Fruit fly (Drosophila melanogaster) whole organism, embryonic: ENCODE data around the gene Dlc90F.

ENCODE experiments used
- CG11093 ChIP-seq: fragments of 200-800 bp; sonication (Bioruptor generic); IDR thresholded peaks from 3 replicates; pipeline ENCODE4 v1.3.6; 2022; ENCODE audit warnings: missing biosample characterization, missing genetic modification characterization
- CG11695 ChIP-seq: fragments of 200-800 bp; sonication (Bioruptor generic); IDR thresholded peaks from 3 replicates; pipeline ENCODE4 v1.3.6; 2022; ENCODE audit warnings: missing biosample characterization, missing genetic modification characterization
- CG12391 ChIP-seq: fragments of 200-800 bp; sonication (Bioruptor generic); optimal IDR thresholded peaks from 3 replicates; lab custom pipeline; 2018; ENCODE audit warnings: missing biosample characterization, mild to moderate bottlenecking, missing genetic modification characterization, moderate library complexity
- CG14014 ChIP-seq: fragments of 200-800 bp; sonication (Bioruptor generic); IDR thresholded peaks from 2 replicates; pipeline ENCODE4 v1.3.6; 2022; ENCODE audit warnings: missing biosample characterization, missing genetic modification characterization
- CG15514 ChIP-seq: fragments of 200-800 bp; sonication (Bioruptor generic); optimal IDR thresholded peaks from 3 replicates; lab custom pipeline; 2017; ENCODE audit warnings: missing biosample characterization, missing genetic modification characterization, mild to moderate bottlenecking, moderate library complexity, missing genetic modification reagents
- CG1647 ChIP-seq: fragments of 200-800 bp; sonication (Bioruptor generic); optimal IDR thresholded peaks from 3 replicates; lab custom pipeline; 2016; ENCODE audit warnings: missing biosample characterization, missing genetic modification characterization
- CG18619 ChIP-seq: fragments of 200-800 bp; sonication (Bioruptor generic); optimal IDR thresholded peaks from 3 replicates; lab custom pipeline; 2017; ENCODE audit warnings: missing biosample characterization, mild to moderate bottlenecking, missing genetic modification characterization
- CG31224 ChIP-seq: fragments of 200-800 bp; sonication (Bioruptor generic); IDR thresholded peaks from 2 replicates; pipeline ENCODE4 v1.3.6; 2022; ENCODE audit warnings: missing biosample characterization, missing genetic modification characterization
- CG3163 ChIP-seq: fragments of 200-800 bp; sonication (Bioruptor generic); optimal IDR thresholded peaks from 3 replicates; lab custom pipeline; 2016; ENCODE audit warnings: missing biosample characterization, missing genetic modification characterization
- CG42726 ChIP-seq: fragments of 200-800 bp; sonication (Bioruptor generic); IDR thresholded peaks from 2 replicates; pipeline ENCODE4 v1.3.6; 2022; ENCODE audit warnings: missing biosample characterization, missing genetic modification characterization; ENCODE audit not compliant: partially characterized antibody
- CG4360 ChIP-seq: fragments of 200-800 bp; sonication (Bioruptor generic); IDR thresholded peaks from 2 replicates; pipeline ENCODE4 v1.3.6; 2022; ENCODE audit warnings: missing biosample characterization, missing genetic modification characterization
- CG4854 ChIP-seq: fragments of 200-800 bp; sonication (Bioruptor generic); optimal IDR thresholded peaks from 2 replicates; lab custom pipeline; 2016; ENCODE audit warnings: missing biosample characterization, missing genetic modification characterization, inconsistent platforms
- CG7786 ChIP-seq: fragments of 200-800 bp; sonication (Bioruptor generic); optimal IDR thresholded peaks from 2 replicates; lab custom pipeline; 2016; ENCODE audit warnings: missing biosample characterization, missing genetic modification characterization
- CG7839 ChIP-seq: fragments of 200-800 bp; sonication (Bioruptor generic); optimal IDR thresholded peaks from 3 replicates; lab custom pipeline; 2018; ENCODE audit warnings: missing biosample characterization, mild to moderate bottlenecking, missing genetic modification characterization, moderate library complexity
- CG8281 ChIP-seq: fragments of 200-800 bp; sonication (Bioruptor generic); optimal IDR thresholded peaks from 2 replicates; lab custom pipeline; 2018; ENCODE audit warnings: missing biosample characterization, mild to moderate bottlenecking, missing genetic modification characterization, moderate library complexity
- CG8290 ChIP-seq, 3 experiments: fragments of 200-800 bp; sonication (Bioruptor generic); optimal IDR thresholded peaks; 2 replicates each; lab custom pipeline; 2016 to 2019; ENCODE audit warnings: missing biosample characterization in 3 of 3, missing genetic modification characterization in 3 of 3, mild to moderate bottlenecking in 2 of 3, moderate library complexity in 1 of 3
- CG9817 ChIP-seq: fragments of 200-800 bp; sonication (Bioruptor generic); optimal IDR thresholded peaks from 2 replicates; lab custom pipeline; 2018; ENCODE audit warnings: missing biosample characterization, mild to moderate bottlenecking, missing genetic modification characterization, moderate library complexity
- Doc3 ChIP-seq: fragments of 200-800 bp; sonication (Bioruptor generic); IDR thresholded peaks from 3 replicates; pipeline ENCODE4 v1.3.6; 2022; ENCODE audit warnings: missing biosample characterization, missing genetic modification characterization; ENCODE audit not compliant: partially characterized antibody
- Hr39 ChIP-seq: fragments of >200 bp; optimal IDR thresholded peaks from 2 replicates; lab custom pipeline; 2017
- Med ChIP-seq: fragments of 200-800 bp; sonication (Bioruptor generic); peaks from one replicate; lab custom pipeline; 2016; ENCODE audit warnings: missing biosample characterization, missing genetic modification characterization, mild to moderate bottlenecking, inconsistent platforms, moderate library complexity
- NC2β ChIP-seq: fragments of 200-800 bp; sonication (Bioruptor generic); optimal IDR thresholded peaks from 2 replicates; lab custom pipeline; 2016; ENCODE audit warnings: missing biosample characterization, missing genetic modification characterization
- Tbp ChIP-seq: fragments of >200 bp; optimal IDR thresholded peaks from 2 replicates; lab custom pipeline; 2018; ENCODE audit warnings: missing biosample characterization, missing genetic modification characterization
- Trl ChIP-seq, 3 experiments: fragments of >200 bp in 2 of 3; fragments of 200-800 bp in 1 of 3; sonication (Bioruptor generic) in 1 of 3; optimal IDR thresholded peaks; 2 replicates in 1 of 3; 3 replicates in 2 of 3; lab custom pipeline; 2016 to 2017; ENCODE audit warnings: missing biosample characterization in 1 of 3, missing genetic modification characterization in 1 of 3
- amos ChIP-seq: fragments of 200-800 bp; sonication (Bioruptor generic); IDR thresholded peaks from 2 replicates; pipeline ENCODE4 v1.3.6; 2022; ENCODE audit warnings: missing biosample characterization, missing genetic modification characterization; ENCODE audit not compliant: partially characterized antibody
- bab2 ChIP-seq: fragments of 200-800 bp; sonication (Bioruptor generic); optimal IDR thresholded peaks from 2 replicates; lab custom pipeline; 2016; ENCODE audit warnings: missing biosample characterization, missing genetic modification characterization
- dimm ChIP-seq: fragments of 200-800 bp; sonication (Bioruptor generic); IDR thresholded peaks from 2 replicates; pipeline ENCODE4 v1.3.6; 2022; ENCODE audit warnings: missing biosample characterization, missing genetic modification characterization
- dmrt99B ChIP-seq: fragments of 200-800 bp; sonication (Bioruptor generic); optimal IDR thresholded peaks from 2 replicates; lab custom pipeline; 2018; ENCODE audit warnings: missing biosample characterization, mild to moderate bottlenecking, missing genetic modification characterization, moderate library complexity
- en ChIP-seq: fragments of 200-800 bp; sonication (Bioruptor generic); optimal IDR thresholded peaks from 2 replicates; lab custom pipeline; 2016; ENCODE audit warnings: missing biosample characterization, missing genetic modification characterization
- fru ChIP-seq: fragments of >200 bp; optimal IDR thresholded peaks from 2 replicates; lab custom pipeline; 2017
- ftz-f1 ChIP-seq: fragments of 200-800 bp; sonication (Bioruptor generic); optimal IDR thresholded peaks from 2 replicates; lab custom pipeline; 2016; ENCODE audit warnings: missing biosample characterization, missing genetic modification characterization
- gem ChIP-seq: fragments of 200-800 bp; sonication (Bioruptor generic); optimal IDR thresholded peaks from 2 replicates; lab custom pipeline; 2019; ENCODE audit warnings: missing biosample characterization, mild to moderate bottlenecking, missing genetic modification characterization, moderate library complexity
- gsb ChIP-seq: fragments of 200-800 bp; sonication (Bioruptor generic); IDR thresholded peaks from 2 replicates; pipeline ENCODE4 v1.3.6; 2022; ENCODE audit warnings: missing biosample characterization, missing genetic modification characterization
- gsb-n ChIP-seq: fragments of 200-800 bp; sonication (Bioruptor generic); optimal IDR thresholded peaks from 3 replicates; lab custom pipeline; 2018; ENCODE audit warnings: missing biosample characterization, mild to moderate bottlenecking, missing genetic modification characterization
- hkb ChIP-seq, 2 experiments: fragments of 200-800 bp in 1 of 2; fragments of >200 bp in 1 of 2; sonication (Bioruptor generic) in 1 of 2; IDR thresholded peaks in 1 of 2; optimal IDR thresholded peaks in 1 of 2; 2 replicates each; pipeline versions ENCODE4 v1.3.6 to Lab custom; 2017 to 2022; ENCODE audit warnings: missing biosample characterization in 1 of 2, missing genetic modification characterization in 1 of 2
- jing ChIP-seq: fragments of 200-800 bp; sonication (Bioruptor generic); optimal IDR thresholded peaks from 2 replicates; lab custom pipeline; 2018; ENCODE audit warnings: missing biosample characterization, mild to moderate bottlenecking, missing genetic modification characterization
- knrl ChIP-seq: fragments of 200-800 bp; sonication (Bioruptor generic); IDR thresholded peaks from 3 replicates; pipeline ENCODE4 v1.3.6; 2022; ENCODE audit warnings: missing biosample characterization, missing genetic modification characterization; ENCODE audit not compliant: partially characterized antibody
- lov ChIP-seq, 2 experiments: fragments of 200-800 bp in 1 of 2; fragments of >200 bp in 1 of 2; sonication (Bioruptor generic) in 1 of 2; IDR thresholded peaks in 1 of 2; optimal IDR thresholded peaks in 1 of 2; 2 replicates in 1 of 2; 3 replicates in 1 of 2; pipeline versions ENCODE4 v1.3.6 to Lab custom; 2017 to 2022; ENCODE audit warnings: missing biosample characterization in 1 of 2, missing genetic modification characterization in 1 of 2
- maf-S ChIP-seq: fragments of 200-800 bp; sonication (Bioruptor generic); optimal IDR thresholded peaks from 2 replicates; lab custom pipeline; 2016; ENCODE audit warnings: missing biosample characterization, missing genetic modification characterization
- org-1 ChIP-seq: fragments of 200-800 bp; sonication (Bioruptor generic); optimal IDR thresholded peaks from 2 replicates; lab custom pipeline; 2017; ENCODE audit warnings: missing biosample characterization, missing genetic modification characterization
- pum ChIP-seq: fragments of 200-800 bp; sonication (Bioruptor generic); optimal IDR thresholded peaks from 2 replicates; lab custom pipeline; 2016; ENCODE audit warnings: missing biosample characterization, missing genetic modification characterization
- salm ChIP-seq: fragments of 200-800 bp; sonication (Bioruptor generic); optimal IDR thresholded peaks from 2 replicates; lab custom pipeline; 2018; ENCODE audit warnings: missing biosample characterization, mild to moderate bottlenecking, missing genetic modification characterization
- seq ChIP-seq: fragments of 200-800 bp; sonication (Bioruptor generic); IDR thresholded peaks from 2 replicates; pipeline ENCODE4 v1.3.6; 2022; ENCODE audit warnings: missing biosample characterization, missing genetic modification characterization
- sna ChIP-seq: fragments of 200-800 bp; sonication (Bioruptor generic); IDR thresholded peaks from 2 replicates; pipeline ENCODE4 v1.3.6; 2022; ENCODE audit warnings: missing biosample characterization, missing genetic modification characterization; ENCODE audit not compliant: partially characterized antibody
- stwl ChIP-seq: fragments of 200-800 bp; sonication (Bioruptor generic); optimal IDR thresholded peaks from 3 replicates; lab custom pipeline; 2018; ENCODE audit warnings: missing biosample characterization, mild to moderate bottlenecking, missing genetic modification characterization, moderate library complexity
- tx ChIP-seq: fragments of 200-800 bp; sonication (Bioruptor generic); optimal IDR thresholded peaks from 2 replicates; lab custom pipeline; 2016; ENCODE audit warnings: missing biosample characterization, missing genetic modification characterization
- usp ChIP-seq: fragments of >200 bp; optimal IDR thresholded peaks from 2 replicates; lab custom pipeline; 2017; ENCODE audit warnings: missing biosample characterization, missing genetic modification characterization
- vvl ChIP-seq: fragments of 200-800 bp; sonication (Bioruptor generic); IDR thresholded peaks from 2 replicates; pipeline ENCODE4 v1.3.6; 2022; ENCODE audit warnings: missing biosample characterization, missing genetic modification characterization
- zen ChIP-seq: fragments of 200-800 bp; sonication (Bioruptor generic); optimal IDR thresholded peaks from 3 replicates; lab custom pipeline; 2018; ENCODE audit warnings: missing biosample characterization, mild to moderate bottlenecking, missing genetic modification characterization, moderate library complexity

Gene Dlc90F

dm6 chr3R:18274328-18275098 is 24.5 kb upstream of the Dlc90F start, which contains the start of the genes Vps39 and eIF1A (continued):
- TF ChIP-seq NC2β (GFP tag; lab: Kevin White, UChicago) = peak; percentile 50
- no peak for TF ChIP-seq org-1 (GFP tag; lab: Kevin White, UChicago)
- no peak for TF ChIP-seq gsb (GFP tag; lab: Robert Waterston, UW)
- TF ChIP-seq amos (GFP tag; lab: Robert Waterston, UW) = peak; percentile 82
- TF ChIP-seq tx (GFP tag; lab: Kevin White, UChicago) = peak; percentile 3
- TF ChIP-seq zen = peak; percentile 42
- no peak for TF ChIP-seq usp
- peak; percentile 44 for TF ChIP-seq maf-S (GFP tag; lab: Kevin White, UChicago)
- peak; percentile 58 for TF ChIP-seq CG12391 (tag; lab: Kevin White, UChicago)
- TF ChIP-seq CG4854 (GFP tag; lab: Kevin White, UChicago) = no peak
- TF ChIP-seq CG11695 = no peak
- TF ChIP-seq CG11093 (GFP tag; lab: Robert Waterston, UW) = no peak
- TF ChIP-seq fru (lab: Kevin White, UChicago) = no peak
- no peak for TF ChIP-seq en (GFP tag; lab: Kevin White, UChicago)
- TF ChIP-seq CG9817 (tag; lab: Kevin White, UChicago) = peak; percentile 46
- TF ChIP-seq CG18619 (GFP tag; lab: Kevin White, UChicago) = no peak
- TF ChIP-seq Hr39 (lab: Kevin White, UChicago) = no peak
- TF ChIP-seq CG42726 (GFP tag; lab: Robert Waterston, UW) = no peak
- no peak for TF ChIP-seq hkb (optimal IDR thresholded peaks at IDR 0.05; lab: Kevin White, UChicago)
- no peak for TF ChIP-seq hkb (GFP tag; IDR thresholded peaks at IDR 0.05; lab: Robert Waterston, UW)
- TF ChIP-seq salm (tag; lab: Kevin White, UChicago) = no peak
- TF ChIP-seq Doc3 (GFP tag; lab: Robert Waterston, UW) = peak; percentile 84
- TF ChIP-seq Med (GFP tag; lab: Kevin White, UChicago) = peak; percentile 60
- no peak for TF ChIP-seq CG14014 (GFP tag; lab: Robert Waterston, UW)
- TF ChIP-seq vvl (GFP tag; lab: Robert Waterston, UW) = no peak
- no peak for TF ChIP-seq seq (GFP tag; lab: Robert Waterston, UW)
- TF ChIP-seq Tbp = no peak
- peak; percentile 72; the same call in 1 of the 2 replicates for TF ChIP-seq CG4360 (GFP tag; lab: Robert Waterston, UW)
- no peak for TF ChIP-seq CG7839 (tag; lab: Kevin White, UChicago)
- no peak for TF ChIP-seq Trl (optimal IDR thresholded peaks at IDR 0.05; lab: Kevin White, UChicago)
- peak; percentile 29 for TF ChIP-seq Trl (GFP tag; optimal IDR thresholded peaks at IDR 0.05; lab: Kevin White, UChicago)
- no peak for TF ChIP-seq CG31224
- no peak for TF ChIP-seq CG8281 (tag; lab: Kevin White, UChicago)
- peak; percentile 92 for TF ChIP-seq knrl (GFP tag; lab: Robert Waterston, UW)
- peak; percentile 19 for TF ChIP-seq CG7786 (GFP tag; lab: Kevin White, UChicago)
- TF ChIP-seq gsb-n (tag; lab: Kevin White, UChicago) = no peak
- no peak for TF ChIP-seq CG3163 (GFP tag; lab: Kevin White, UChicago)
- no peak for TF ChIP-seq dimm (GFP tag; lab: Robert Waterston, UW)
- no peak for TF ChIP-seq CG1647 (GFP tag; lab: Kevin White, UChicago)
- peak; percentile 7 for TF ChIP-seq bab2 (GFP tag; lab: Kevin White, UChicago)
- TF ChIP-seq sna = peak; percentile 94
- TF ChIP-seq jing (GFP tag; lab: Kevin White, UChicago) = no peak
- no peak for TF ChIP-seq lov (optimal IDR thresholded peaks at IDR 0.05; lab: Kevin White, UChicago)
- no peak for TF ChIP-seq lov (GFP tag; IDR thresholded peaks at IDR 0.05; lab: Robert Waterston, UW)
- no peak for TF ChIP-seq dmrt99B (tag; lab: Kevin White, UChicago)
- TF ChIP-seq ftz-f1 (GFP tag; lab: Kevin White, UChicago) = no peak
- TF ChIP-seq pum (GFP tag; lab: Kevin White, UChicago) = peak; percentile 32
- TF ChIP-seq CG8290 (GFP tag; optimal IDR thresholded peaks at IDR 0.05; lab: Kevin White, UChicago) = peak; percentile 62
- no peak for TF ChIP-seq CG8290 (tag; optimal IDR thresholded peaks at IDR 0.05; lab: Kevin White, UChicago)
- peak; percentile 60 for TF ChIP-seq stwl
- peak; percentile 99 for TF ChIP-seq CG15514 (GFP tag; lab: Kevin White, UChicago)
- no peak for TF ChIP-seq gem (tag; lab: Kevin White, UChicago)
